Fruit fly (Drosophila melanogaster) whole organism, embryonic: Measurements from ENCODE around the gene CG3764.

Experiments used
- CG10543 ChIP-seq: fragments of 200-800 bp; sonication (Bioruptor generic); optimal IDR thresholded peaks from 3 replicates; lab custom pipeline; 2017; ENCODE audit warnings: missing biosample characterization, mild to moderate bottlenecking, missing genetic modification characterization, moderate library complexity
- CG11504 ChIP-seq: fragments of 200-800 bp; sonication (Bioruptor generic); optimal IDR thresholded peaks from 3 replicates; lab custom pipeline; 2019; ENCODE audit warnings: missing biosample characterization, mild to moderate bottlenecking, missing genetic modification characterization, moderate library complexity
- CG12659 ChIP-seq: fragments of 200-800 bp; sonication (Bioruptor generic); optimal IDR thresholded peaks from 3 replicates; lab custom pipeline; 2017; ENCODE audit warnings: mild to moderate bottlenecking, missing biosample characterization, missing genetic modification reagents, missing genetic modification characterization
- CG12769 ChIP-seq: fragments of 200-800 bp; sonication (Bioruptor generic); optimal IDR thresholded peaks from 2 replicates; lab custom pipeline; 2019; ENCODE audit warnings: missing biosample characterization, mild to moderate bottlenecking, missing genetic modification characterization, moderate library complexity
- CG13287 ChIP-seq: fragments of 200-800 bp; sonication (Bioruptor generic); IDR thresholded peaks from 2 replicates; pipeline ENCODE4 v1.3.6; 2022; ENCODE audit warnings: missing biosample characterization, missing genetic modification characterization; ENCODE audit not compliant: partially characterized antibody
- CG13894 ChIP-seq: fragments of 200-800 bp; sonication (Bioruptor generic); optimal IDR thresholded peaks from 3 replicates; lab custom pipeline; 2018; ENCODE audit warnings: missing biosample characterization, mild to moderate bottlenecking, missing genetic modification characterization, moderate library complexity
- CG15073 ChIP-seq: fragments of 200-800 bp; sonication (Bioruptor generic); optimal IDR thresholded peaks from 2 replicates; lab custom pipeline; 2016; ENCODE audit warnings: missing biosample characterization, missing genetic modification characterization
- CG15269 ChIP-seq: fragments of 200-800 bp; sonication (Bioruptor generic); optimal IDR thresholded peaks from 2 replicates; lab custom pipeline; 2018; ENCODE audit warnings: missing biosample characterization, mild to moderate bottlenecking, missing genetic modification characterization, moderate library complexity
- CG1529 ChIP-seq: fragments of 200-800 bp; sonication (Bioruptor generic); optimal IDR thresholded peaks from 3 replicates; lab custom pipeline; 2018; ENCODE audit warnings: missing biosample characterization, missing genetic modification characterization
- CG17186 ChIP-seq: fragments of 200-800 bp; sonication (Bioruptor generic); optimal IDR thresholded peaks from 3 replicates; lab custom pipeline; 2017; ENCODE audit warnings: missing biosample characterization, missing genetic modification reagents, missing genetic modification characterization
- CG3065 ChIP-seq: fragments of 200-800 bp; sonication (Bioruptor generic); optimal IDR thresholded peaks from 2 replicates; lab custom pipeline; 2016; ENCODE audit warnings: missing biosample characterization, missing genetic modification characterization
- CG32767 ChIP-seq: fragments of 200-800 bp; sonication (Bioruptor generic); IDR thresholded peaks from 2 replicates; pipeline ENCODE4 v1.3.6; 2022; ENCODE audit warnings: missing biosample characterization, missing genetic modification characterization
- CG6689 ChIP-seq: fragments of 200-800 bp; sonication (Bioruptor generic); IDR thresholded peaks from 2 replicates; pipeline ENCODE4 v1.3.6; 2022; ENCODE audit warnings: missing biosample characterization, missing genetic modification characterization
- CG6791 ChIP-seq: fragments of 200-800 bp; sonication (Bioruptor generic); IDR thresholded peaks from 3 replicates; pipeline ENCODE4 v1.3.6; 2022; ENCODE audit warnings: missing biosample characterization, missing genetic modification characterization; ENCODE audit not compliant: partially characterized antibody
- CG7372 ChIP-seq: fragments of 200-800 bp; sonication (Bioruptor generic); IDR thresholded peaks from 2 replicates; pipeline ENCODE4 v1.3.6; 2022; ENCODE audit warnings: missing biosample characterization, missing genetic modification characterization
- Deaf1 ChIP-seq: fragments of 200-800 bp; optimal IDR thresholded peaks from 3 replicates; lab custom pipeline; 2019; ENCODE audit warnings: missing biosample characterization, mild to moderate bottlenecking, missing genetic modification characterization, moderate library complexity
- Dip3 ChIP-seq: fragments of 200-800 bp; sonication (Bioruptor generic); optimal IDR thresholded peaks from 3 replicates; lab custom pipeline; 2016; ENCODE audit warnings: missing biosample characterization, missing genetic modification characterization
- Dref ChIP-seq: fragments of 200-800 bp; sonication (Bioruptor generic); IDR thresholded peaks from 2 replicates; pipeline ENCODE4 v1.3.6; 2022; ENCODE audit warnings: missing biosample characterization, missing genetic modification characterization
- E2f2 ChIP-seq: fragments of 200-800 bp; sonication (Bioruptor generic); IDR thresholded peaks from 2 replicates; pipeline ENCODE4 v1.3.6; 2022; ENCODE audit warnings: missing biosample characterization, missing genetic modification characterization
- Fer1 ChIP-seq: fragments of 200-800 bp; sonication (Bioruptor generic); optimal IDR thresholded peaks from 2 replicates; lab custom pipeline; 2017; ENCODE audit warnings: missing biosample characterization, mild to moderate bottlenecking, missing genetic modification characterization
- Fer3 ChIP-seq: fragments of 200-800 bp; sonication (Bioruptor generic); optimal IDR thresholded peaks from 2 replicates; lab custom pipeline; 2018; ENCODE audit warnings: missing biosample characterization, mild to moderate bottlenecking, missing genetic modification characterization, moderate library complexity
- MESR4 ChIP-seq: fragments of 200-800 bp; sonication (Bioruptor generic); optimal IDR thresholded peaks from 2 replicates; lab custom pipeline; 2018; ENCODE audit warnings: missing biosample characterization, mild to moderate bottlenecking, missing genetic modification characterization, moderate library complexity
- NFAT ChIP-seq: fragments of 200-800 bp; sonication (Bioruptor generic); IDR thresholded peaks from 2 replicates; pipeline ENCODE4 v1.3.6; 2022; ENCODE audit warnings: missing biosample characterization, missing genetic modification characterization
- Opbp ChIP-seq: fragments of 200-800 bp; sonication (Bioruptor generic); IDR thresholded peaks from 3 replicates; pipeline ENCODE4 v1.3.6; 2022; ENCODE audit warnings: missing biosample characterization, missing genetic modification characterization; ENCODE audit not compliant: partially characterized antibody
- Poxn ChIP-seq: fragments of 200-800 bp; sonication (Bioruptor generic); IDR thresholded peaks from 2 replicates; pipeline ENCODE4 v1.3.6; 2022; ENCODE audit warnings: missing biosample characterization, missing genetic modification characterization
- Tbp ChIP-seq: fragments of >200 bp; optimal IDR thresholded peaks from 2 replicates; lab custom pipeline; 2018; ENCODE audit warnings: missing biosample characterization, missing genetic modification characterization
- Vsx1 ChIP-seq: fragments of 200-800 bp; sonication (Bioruptor generic); optimal IDR thresholded peaks from 2 replicates; lab custom pipeline; 2017; ENCODE audit warnings: missing biosample characterization, mild to moderate bottlenecking, missing genetic modification characterization, missing genetic modification reagents
- amos ChIP-seq: fragments of 200-800 bp; sonication (Bioruptor generic); IDR thresholded peaks from 2 replicates; pipeline ENCODE4 v1.3.6; 2022; ENCODE audit warnings: missing biosample characterization, missing genetic modification characterization; ENCODE audit not compliant: partially characterized antibody
- btn ChIP-seq: fragments of 200-800 bp; sonication (Bioruptor generic); optimal IDR thresholded peaks from 2 replicates; lab custom pipeline; 2016; ENCODE audit warnings: missing biosample characterization, missing genetic modification characterization
- chinmo ChIP-seq: fragments of 200-800 bp; sonication (Bioruptor generic); IDR thresholded peaks from 4 replicates; pipeline ENCODE4 v1.3.6; 2022; ENCODE audit warnings: missing biosample characterization, missing genetic modification characterization; ENCODE audit not compliant: partially characterized antibody
- disco-r ChIP-seq: fragments of 200-800 bp; sonication (Bioruptor generic); optimal IDR thresholded peaks from 2 replicates; lab custom pipeline; 2016; ENCODE audit warnings: missing biosample characterization, missing genetic modification characterization
- dmrt11E ChIP-seq: fragments of 200-800 bp; sonication (Bioruptor generic); optimal IDR thresholded peaks from 3 replicates; lab custom pipeline; 2018; ENCODE audit warnings: missing biosample characterization, mild to moderate bottlenecking, missing genetic modification characterization, moderate library complexity
- dmrt99B ChIP-seq: fragments of 200-800 bp; sonication (Bioruptor generic); optimal IDR thresholded peaks from 2 replicates; lab custom pipeline; 2018; ENCODE audit warnings: missing biosample characterization, mild to moderate bottlenecking, missing genetic modification characterization, moderate library complexity
- ewg ChIP-seq: fragments of 200-800 bp; sonication (Bioruptor generic); optimal IDR thresholded peaks from 3 replicates; lab custom pipeline; 2017; ENCODE audit warnings: mild to moderate bottlenecking, missing biosample characterization, missing genetic modification reagents, missing genetic modification characterization
- fd64A ChIP-seq: fragments of 200-800 bp; sonication (Bioruptor generic); optimal IDR thresholded peaks from 3 replicates; lab custom pipeline; 2018; ENCODE audit warnings: missing biosample characterization, mild to moderate bottlenecking, missing genetic modification characterization
- grau ChIP-seq: fragments of 200-800 bp; optimal IDR thresholded peaks from 3 replicates; lab custom pipeline; 2019; ENCODE audit warnings: missing biosample characterization, mild to moderate bottlenecking, missing genetic modification characterization, moderate library complexity
- her ChIP-seq: fragments of 200-800 bp; sonication (Bioruptor generic); optimal IDR thresholded peaks from 2 replicates; lab custom pipeline; 2016; ENCODE audit warnings: missing biosample characterization, missing genetic modification characterization
- knrl ChIP-seq: fragments of 200-800 bp; sonication (Bioruptor generic); IDR thresholded peaks from 3 replicates; pipeline ENCODE4 v1.3.6; 2022; ENCODE audit warnings: missing biosample characterization, missing genetic modification characterization; ENCODE audit not compliant: partially characterized antibody
- lilli ChIP-seq: fragments of 200-800 bp; sonication (Bioruptor generic); optimal IDR thresholded peaks from 3 replicates; lab custom pipeline; 2016; ENCODE audit warnings: missing biosample characterization, missing genetic modification characterization
- lola ChIP-seq, 3 experiments: fragments of >200 bp in 2 of 3; fragments of 200-800 bp in 1 of 3; sonication (Bioruptor generic) in 1 of 3; optimal IDR thresholded peaks; 2 replicates each; lab custom pipeline; 2017 to 2019; ENCODE audit warnings: missing biosample characterization in 3 of 3, missing genetic modification characterization in 3 of 3, mild to moderate bottlenecking in 1 of 3, moderate library complexity in 1 of 3
- oc ChIP-seq: fragments of 200-800 bp; sonication (Bioruptor generic); optimal IDR thresholded peaks from 2 replicates; lab custom pipeline; 2018; ENCODE audit warnings: missing biosample characterization, mild to moderate bottlenecking, missing genetic modification characterization, moderate library complexity
- pho ChIP-seq: fragments of 200-800 bp; sonication (Bioruptor generic); optimal IDR thresholded peaks from 2 replicates; lab custom pipeline; 2016; ENCODE audit warnings: missing biosample characterization, missing genetic modification characterization
- repo ChIP-seq: fragments of 200-800 bp; sonication (Bioruptor generic); optimal IDR thresholded peaks from 2 replicates; lab custom pipeline; 2016; ENCODE audit warnings: missing biosample characterization, missing genetic modification characterization
- schlank ChIP-seq: fragments of 200-800 bp; sonication (Bioruptor generic); optimal IDR thresholded peaks from 2 replicates; lab custom pipeline; 2018; ENCODE audit warnings: missing biosample characterization, mild to moderate bottlenecking, missing genetic modification characterization
- sim ChIP-seq: fragments of 200-800 bp; sonication (Bioruptor generic); IDR thresholded peaks from 2 replicates; pipeline ENCODE4 v1.3.6; 2022; ENCODE audit warnings: missing biosample characterization, missing genetic modification characterization
- sna ChIP-seq: fragments of 200-800 bp; sonication (Bioruptor generic); IDR thresholded peaks from 2 replicates; pipeline ENCODE4 v1.3.6; 2022; ENCODE audit warnings: missing biosample characterization, missing genetic modification characterization; ENCODE audit not compliant: partially characterized antibody
- tll ChIP-seq, 2 experiments: fragments of 200-800 bp in 1 of 2; fragments of >200 bp in 1 of 2; sonication (Bioruptor generic) in 1 of 2; optimal IDR thresholded peaks; 2 replicates each; lab custom pipeline; 2017 to 2019; ENCODE audit warnings: missing biosample characterization in 2 of 2, missing genetic modification characterization in 2 of 2, mild to moderate bottlenecking in 1 of 2, moderate library complexity in 1 of 2
- vnd ChIP-seq: fragments of 200-800 bp; sonication (Bioruptor generic); IDR thresholded peaks from 3 replicates; pipeline ENCODE4 v1.3.6; 2022; ENCODE audit warnings: missing biosample characterization, missing genetic modification characterization; ENCODE audit not compliant: partially characterized antibody
- wor ChIP-seq: fragments of 200-800 bp; sonication (Bioruptor generic); IDR thresholded peaks from 2 replicates; pipeline ENCODE4 v1.3.6; 2022; ENCODE audit warnings: missing biosample characterization, missing genetic modification characterization

Gene CG3764

DNA sequence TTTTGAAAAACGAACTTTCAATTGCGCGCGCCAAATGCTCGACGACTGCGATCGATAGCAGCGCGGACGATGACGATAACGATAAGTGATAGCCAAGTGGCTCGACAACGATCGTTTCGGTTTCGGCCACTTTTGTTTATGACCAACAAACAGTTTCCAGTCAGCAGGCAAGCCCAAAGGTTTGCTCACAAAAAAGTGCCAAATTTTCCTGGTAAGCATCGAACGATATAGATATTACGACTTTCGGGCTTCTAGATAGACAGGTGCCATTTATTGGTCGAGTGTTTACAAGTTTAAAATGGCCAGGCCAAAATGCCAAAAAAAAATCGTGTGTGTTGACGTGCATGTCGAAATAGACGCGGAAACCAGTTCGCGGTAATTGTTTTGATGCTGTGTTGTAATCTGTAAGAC lies 43.1 kb upstream of the CG3764 start, which contains the start of gene CG7724:
Gene CG7724, plus strand, starts transcription at position 147 of the 411 bp plus-strand sequence.
- peak; percentile 10 for TF ChIP-seq repo (GFP tag; lab: Kevin White, UChicago)
- TF ChIP-seq ewg (GFP tag; lab: Kevin White, UChicago) = no peak
- TF ChIP-seq CG7372 (GFP tag; lab: Robert Waterston, UW) = no peak
- peak; percentile 4 for TF ChIP-seq dmrt99B (tag; lab: Kevin White, UChicago)
- TF ChIP-seq CG3065 = no peak
- TF ChIP-seq NFAT (GFP tag; lab: Robert Waterston, UW) = no peak
- TF ChIP-seq CG10543 (GFP tag; lab: Kevin White, UChicago) = peak; percentile 19
- TF ChIP-seq pho = no peak
- TF ChIP-seq oc (tag; lab: Kevin White, UChicago) = no peak
- TF ChIP-seq her (GFP tag; lab: Kevin White, UChicago) = peak; percentile 26
- peak; percentile 59 for TF ChIP-seq CG11504 (tag; lab: Kevin White, UChicago)
- peak; percentile 89 for TF ChIP-seq sna (GFP tag; lab: Robert Waterston, UW)
- peak; percentile 86 for TF ChIP-seq CG13287 (GFP tag; lab: Robert Waterston, UW)
- TF ChIP-seq fd64A (GFP tag; lab: Kevin White, UChicago) = no peak
- no peak for TF ChIP-seq CG6689 (GFP tag; lab: Robert Waterston, UW)
- peak; percentile 73; the same call in 1 of the 2 replicates for TF ChIP-seq amos (GFP tag; lab: Robert Waterston, UW)
- TF ChIP-seq Fer3 (tag; lab: Kevin White, UChicago) = no peak
- peak; percentile 71; the same call in 3 of the 4 replicates for TF ChIP-seq chinmo (GFP tag; lab: Robert Waterston, UW)
- no peak for TF ChIP-seq lilli (GFP tag; lab: Kevin White, UChicago)
- no peak for TF ChIP-seq dmrt11E (tag; lab: Kevin White, UChicago)
- TF ChIP-seq Fer1 (GFP tag; lab: Kevin White, UChicago) = peak; percentile 22
- no peak for TF ChIP-seq btn (GFP tag; lab: Kevin White, UChicago)
- peak; percentile 85 for TF ChIP-seq Dref (GFP tag; lab: Robert Waterston, UW)
- no peak for TF ChIP-seq Tbp (GFP tag; lab: Kevin White, UChicago)
- TF ChIP-seq CG1529 (GFP tag; lab: Kevin White, UChicago) = no peak
- no peak for TF ChIP-seq CG15073 (GFP tag; lab: Kevin White, UChicago)
- TF ChIP-seq disco-r (GFP tag; lab: Kevin White, UChicago) = no peak
- peak; percentile 4 for TF ChIP-seq grau (tag; lab: Kevin White, UChicago)
- TF ChIP-seq knrl (GFP tag; lab: Robert Waterston, UW) = peak; percentile 45; the same call in 2 of the 3 replicates
- TF ChIP-seq tll (GFP tag; optimal IDR thresholded peaks at IDR 0.05; lab: Kevin White, UChicago) = no peak
- TF ChIP-seq sim (GFP tag; lab: Robert Waterston, UW) = no peak
- no peak for TF ChIP-seq CG32767
- no peak for TF ChIP-seq schlank (tag; lab: Kevin White, UChicago)
- peak; percentile 61 for TF ChIP-seq Deaf1
- peak; percentile 80; the same call in 2 of the 3 replicates for TF ChIP-seq vnd (GFP tag; lab: Robert Waterston, UW)
- peak; percentile 84 for TF ChIP-seq Opbp (GFP tag; lab: Robert Waterston, UW)
- no peak for TF ChIP-seq Poxn (GFP tag; lab: Robert Waterston, UW)
- TF ChIP-seq CG6791 (GFP tag; lab: Robert Waterston, UW) = peak; percentile 92
- TF ChIP-seq lola (GFP tag; optimal IDR thresholded peaks at IDR 0.05; lab: Kevin White, UChicago) = no peak
- peak; percentile 33 for TF ChIP-seq CG12769
- no peak for TF ChIP-seq Vsx1 (GFP tag; lab: Kevin White, UChicago)
- TF ChIP-seq CG12659 (GFP tag; lab: Kevin White, UChicago) = peak; percentile 33
- no peak for TF ChIP-seq wor (GFP tag; lab: Robert Waterston, UW)
- peak; percentile 93 for TF ChIP-seq E2f2 (GFP tag; lab: Robert Waterston, UW)
- peak; percentile 55 for TF ChIP-seq CG13894 (tag; lab: Kevin White, UChicago)
- TF ChIP-seq Dip3 (GFP tag; lab: Kevin White, UChicago) = no peak
- peak; percentile 1 for TF ChIP-seq CG17186
- no peak for TF ChIP-seq MESR4
- peak; percentile 78 for TF ChIP-seq CG15269 (tag; lab: Kevin White, UChicago)
